Worm (Caenorhabditis elegans) whole organism, L1 larva: ENCODE data around the gene T07A5.7.

ENCODE experiments used
- C16A3.4 ChIP-seq: fragments of 150-350 bp; optimal IDR thresholded peaks from 2 replicates; lab custom pipeline; 2014; ENCODE audit warnings: missing biosample characterization, missing genetic modification characterization
- C34B4.2 ChIP-seq: sonication (generic microtip); optimal IDR thresholded peaks from 2 replicates; lab custom pipeline; 2017; ENCODE audit warnings: mild to moderate bottlenecking, missing genetic modification characterization, missing compliant biosample characterization
- F16B12.6 ChIP-seq: fragments of 150-350 bp; optimal IDR thresholded peaks from 2 replicates; lab custom pipeline; 2014; ENCODE audit warnings: missing biosample characterization, missing genetic modification characterization
- Y116A8C.19 ChIP-seq: sonication (generic microtip); optimal IDR thresholded peaks from 2 replicates; lab custom pipeline; 2016; ENCODE audit warnings: missing compliant biosample characterization, missing genetic modification characterization, borderline replicate concordance
- alr-1 ChIP-seq: fragments of 200-800 bp; sonication (Bioruptor generic); optimal IDR thresholded peaks from 2 replicates; lab custom pipeline; 2018; ENCODE audit warnings: borderline replicate concordance, mild to moderate bottlenecking, missing genetic modification characterization, missing compliant biosample characterization
- blmp-1 ChIP-seq: fragments of 150-350 bp; optimal IDR thresholded peaks from 2 replicates; lab custom pipeline; 2014; ENCODE audit warnings: missing biosample characterization, missing genetic modification characterization
- ceh-8 ChIP-seq: fragments of 200-800 bp; sonication (Bioruptor generic); optimal IDR thresholded peaks from 2 replicates; lab custom pipeline; 2018; ENCODE audit warnings: mild to moderate bottlenecking, missing genetic modification characterization, moderate library complexity, missing compliant biosample characterization
- dpl-1 ChIP-seq, 3 experiments: fragments of 150-350 bp in 2 of 3; sonication (generic microtip) in 1 of 3; optimal IDR thresholded peaks; 2 replicates each; lab custom pipeline; 2014 to 2017; ENCODE audit warnings: missing biosample characterization in 3 of 3, missing genetic modification characterization in 3 of 3, missing genetic modification reagents in 3 of 3
- dsc-1 ChIP-seq: sonication (generic microtip); optimal IDR thresholded peaks from 2 replicates; lab custom pipeline; 2016; ENCODE audit warnings: mild to moderate bottlenecking, missing genetic modification characterization, missing compliant biosample characterization
- efl-1 ChIP-seq, 4 experiments: fragments of 150-350 bp; optimal IDR thresholded peaks in 3 of 4; peaks in 1 of 4; 1 replicate in 1 of 4; 2 replicates in 3 of 4; lab custom pipeline; 2014; ENCODE audit warnings: missing biosample characterization in 2 of 4, missing genetic modification characterization in 2 of 4, missing genetic modification reagents in 2 of 4
- egl-13 ChIP-seq: sonication (generic microtip); optimal IDR thresholded peaks from 2 replicates; lab custom pipeline; 2016; ENCODE audit warnings: missing genotype, missing genetic modification reagents, missing genetic modification characterization, missing compliant biosample characterization
- egl-27 ChIP-seq, 2 experiments: fragments of 150-350 bp in 1 of 2; sonication (generic microtip); optimal IDR thresholded peaks; 3 replicates each; lab custom pipeline; 2017 to 2018; ENCODE audit warnings: missing biosample characterization in 2 of 2, missing genetic modification characterization in 2 of 2, missing genetic modification reagents in 2 of 2
- fkh-8 ChIP-seq: sonication (generic microtip); optimal IDR thresholded peaks from 2 replicates; lab custom pipeline; 2016; ENCODE audit warnings: mild to moderate bottlenecking, missing genetic modification characterization, missing compliant biosample characterization
- irx-1 ChIP-seq: sonication (generic microtip); optimal IDR thresholded peaks from 2 replicates; lab custom pipeline; 2016; ENCODE audit warnings: missing genetic modification characterization, missing compliant biosample characterization
- isw-1 ChIP-seq: fragments of 200-800 bp; sonication (Bioruptor generic); IDR thresholded peaks from 2 replicates; pipeline ENCODE4 v1.3.6; 2022; ENCODE audit warnings: missing genetic modification characterization, missing compliant biosample characterization
- lin-14 ChIP-seq: fragments of 200-800 bp; sonication (Bioruptor generic); optimal IDR thresholded peaks from 2 replicates; lab custom pipeline; 2018; ENCODE audit warnings: mild to moderate bottlenecking, missing genetic modification characterization, moderate library complexity, missing compliant biosample characterization
- lin-15B ChIP-seq: fragments of 150-350 bp; sonication (generic microtip); optimal IDR thresholded peaks from 3 replicates; lab custom pipeline; 2014; ENCODE audit warnings: missing biosample characterization, missing genetic modification characterization
- lin-35 ChIP-seq, 2 experiments: fragments of 150-350 bp; optimal IDR thresholded peaks; 2 replicates each; lab custom pipeline; 2014; ENCODE audit warnings: missing biosample characterization in 2 of 2, missing genetic modification characterization in 2 of 2, missing genetic modification reagents in 2 of 2
- lsy-2 ChIP-seq, 2 experiments: fragments of 150-350 bp; optimal IDR thresholded peaks; 2 replicates each; lab custom pipeline; 2014; ENCODE audit warnings: missing biosample characterization in 2 of 2, missing genetic modification characterization in 2 of 2
- mep-1 ChIP-seq: fragments of 150-350 bp; optimal IDR thresholded peaks from 2 replicates; lab custom pipeline; 2014; ENCODE audit warnings: missing biosample characterization, missing genetic modification characterization
- nhr-12 ChIP-seq: sonication (generic microtip); optimal IDR thresholded peaks from 2 replicates; lab custom pipeline; 2017; ENCODE audit warnings: missing biosample characterization, missing genetic modification characterization
- nhr-20 ChIP-seq: sonication (generic microtip); optimal IDR thresholded peaks from 2 replicates; lab custom pipeline; 2016; ENCODE audit warnings: mild to moderate bottlenecking, missing genetic modification characterization, missing compliant biosample characterization
- nhr-237 ChIP-seq: fragments of 150-350 bp; optimal IDR thresholded peaks from 2 replicates; lab custom pipeline; 2014; ENCODE audit warnings: missing biosample characterization, missing genetic modification characterization
- nhr-28 ChIP-seq: fragments of 150-350 bp; optimal IDR thresholded peaks from 2 replicates; lab custom pipeline; 2014; ENCODE audit warnings: missing biosample characterization, missing genetic modification characterization
- nhr-47 ChIP-seq: sonication (generic microtip); optimal IDR thresholded peaks from 2 replicates; lab custom pipeline; 2016; ENCODE audit warnings: mild to moderate bottlenecking, missing genetic modification characterization, moderate library complexity, missing compliant biosample characterization
- nhr-71 ChIP-seq: sonication (generic microtip); optimal IDR thresholded peaks from 2 replicates; lab custom pipeline; 2016; ENCODE audit warnings: mild to moderate bottlenecking, missing genetic modification characterization, moderate library complexity, missing compliant biosample characterization
- nhr-76 ChIP-seq: sonication (generic microtip); optimal IDR thresholded peaks from 2 replicates; lab custom pipeline; 2017; ENCODE audit warnings: missing biosample characterization, missing genetic modification characterization
- nhr-84 ChIP-seq: sonication (generic microtip); optimal IDR thresholded peaks from 2 replicates; lab custom pipeline; 2017; ENCODE audit warnings: missing biosample characterization, missing genetic modification characterization
- nhr-85 ChIP-seq: sonication (generic microtip); peaks from one replicate; lab custom pipeline; 2016; ENCODE audit warnings: missing genetic modification characterization, inconsistent platforms, missing compliant biosample characterization
- nhr-90 ChIP-seq: sonication (generic microtip); optimal IDR thresholded peaks from 2 replicates; lab custom pipeline; 2016; ENCODE audit warnings: mild to moderate bottlenecking, missing genetic modification characterization, missing compliant biosample characterization; ENCODE audit not compliant: poor library complexity
- skn-1 ChIP-seq: fragments of 150-350 bp; optimal IDR thresholded peaks from 2 replicates; lab custom pipeline; 2014; ENCODE audit warnings: missing biosample characterization, missing genetic modification characterization
- snu-23 ChIP-seq: sonication (generic microtip); optimal IDR thresholded peaks from 2 replicates; lab custom pipeline; 2016; ENCODE audit warnings: missing genetic modification characterization, missing compliant biosample characterization
- tbx-2 ChIP-seq: sonication (generic microtip); optimal IDR thresholded peaks from 2 replicates; lab custom pipeline; 2016; ENCODE audit warnings: missing genetic modification characterization, missing compliant biosample characterization
- unc-62 ChIP-seq: fragments of 150-350 bp; optimal IDR thresholded peaks from 2 replicates; lab custom pipeline; 2014; ENCODE audit warnings: missing biosample characterization, missing genetic modification reagents, missing genetic modification characterization
- ztf-4 ChIP-seq: fragments of 150-350 bp; optimal IDR thresholded peaks from 2 replicates; lab custom pipeline; 2014; ENCODE audit warnings: missing biosample characterization, missing genetic modification characterization

T07A5.7 gene

DNA sequence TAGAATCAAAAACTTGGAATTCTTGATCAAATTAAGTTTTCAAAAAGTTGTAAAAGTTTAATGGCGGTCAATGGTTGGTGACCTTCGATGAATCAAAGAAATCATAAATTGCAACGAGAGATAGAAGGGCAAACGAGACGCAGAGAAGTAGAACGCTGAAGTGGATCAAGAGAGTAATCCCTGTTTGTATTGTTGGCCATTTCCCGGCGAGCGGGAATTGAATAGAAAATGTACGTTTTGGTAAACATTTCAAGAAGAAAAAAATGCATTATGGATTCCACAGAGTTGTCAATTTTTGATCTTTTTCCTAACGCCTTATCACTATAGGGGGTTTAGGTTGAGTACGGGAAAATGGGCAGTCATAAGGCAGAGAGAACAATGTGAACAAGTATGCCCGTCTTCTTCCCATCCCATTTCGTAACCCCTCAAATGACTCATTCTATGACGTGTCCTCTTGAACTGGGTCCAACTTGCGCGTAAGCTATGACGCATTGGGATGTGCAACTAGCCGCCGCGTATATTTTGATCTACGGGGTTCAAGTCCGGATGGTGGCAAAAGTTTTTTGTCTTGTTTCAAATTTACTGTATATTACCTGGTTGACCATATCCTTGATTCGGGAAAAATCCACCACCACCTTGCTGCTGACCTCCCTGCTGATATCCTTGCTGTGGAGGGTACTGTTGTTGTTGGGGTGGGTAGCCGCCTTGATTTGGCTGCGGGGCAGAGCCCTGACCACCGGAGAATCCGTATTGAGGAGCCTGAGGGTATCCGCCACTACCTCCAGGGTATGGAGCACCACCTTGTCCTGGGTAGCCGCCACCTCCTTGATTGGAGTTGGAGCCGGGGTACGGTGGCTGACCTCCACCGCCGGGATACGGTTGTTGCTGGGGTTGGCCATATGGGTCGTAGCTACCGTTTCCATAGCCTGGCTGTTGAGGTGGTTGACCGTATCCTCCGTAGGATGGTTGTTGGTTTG, 17.9 kb upstream of the T07A5.7 start:
- TF ChIP-seq efl-1 (optimal IDR thresholded peaks at IDR 0.05; lab: Kevin White, UChicago), result peak in 1 of 2 experiments; percentile 15
- TF ChIP-seq efl-1 (GFP tag; optimal IDR thresholded peaks at IDR 0.05 in 1 of 2; lab: Kevin White, UChicago), result no peak
- TF ChIP-seq F16B12.6 (tag; lab: Kevin White, UChicago), result no peak
- no peak for TF ChIP-seq nhr-76 (tag; lab: Kevin White, UChicago)
- TF ChIP-seq nhr-71, result peak; percentile 27
- TF ChIP-seq lsy-2 (tag; optimal IDR thresholded peaks at IDR 0.05; lab: Kevin White, UChicago), result peak in 1 of 2 experiments; percentile 1
- TF ChIP-seq lin-14 (GFP tag; lab: Kevin White, UChicago), result peak; percentile 54
- peak; percentile 31 for TF ChIP-seq mep-1 (tag; lab: Kevin White, UChicago)
- TF ChIP-seq egl-27 (tag; optimal IDR thresholded peaks at IDR 0.05; lab: Kevin White, UChicago), result peak in 1 of 2 experiments; percentile 35
- no peak for TF ChIP-seq nhr-12 (tag; lab: Kevin White, UChicago)
- TF ChIP-seq nhr-85 (tag; lab: Kevin White, UChicago), result peak; percentile 69
- peak; percentile 35 for TF ChIP-seq snu-23 (GFP tag; lab: Kevin White, UChicago)
- TF ChIP-seq nhr-20 (tag; lab: Kevin White, UChicago), result peak; percentile 10
- no peak for TF ChIP-seq skn-1 (tag; lab: Kevin White, UChicago)
- no peak for TF ChIP-seq tbx-2 (tag; lab: Kevin White, UChicago)
- TF ChIP-seq blmp-1 (tag; lab: Kevin White, UChicago), result peak; percentile 41

ce11 chrIII:10326327-10326726, 15.4 kb upstream of the T07A5.7 start:
- TF ChIP-seq lsy-2 (tag; optimal IDR thresholded peaks at IDR 0.05; lab: Kevin White, UChicago), result no peak
- no peak for TF ChIP-seq nhr-28 (tag; lab: Kevin White, UChicago)
- no peak for TF ChIP-seq nhr-237 (tag; lab: Kevin White, UChicago)
- no peak for TF ChIP-seq lin-14 (GFP tag; lab: Kevin White, UChicago)
- no peak for TF ChIP-seq unc-62 (GFP tag; lab: Kevin White, UChicago)
- TF ChIP-seq C16A3.4 (tag; lab: Kevin White, UChicago), result no peak
- TF ChIP-seq C34B4.2 (tag; lab: Kevin White, UChicago), result no peak
- no peak for TF ChIP-seq Y116A8C.19 (tag; lab: Kevin White, UChicago)
- no peak for TF ChIP-seq nhr-47 (tag; lab: Kevin White, UChicago)
- TF ChIP-seq ceh-8, result no peak
- no peak for TF ChIP-seq lin-15B (tag; lab: Kevin White, UChicago)
- TF ChIP-seq fkh-8 (tag; lab: Kevin White, UChicago), result no peak
- no peak for TF ChIP-seq ztf-4 (tag; lab: Kevin White, UChicago)
- no peak for TF ChIP-seq nhr-90
- TF ChIP-seq egl-27 (tag; optimal IDR thresholded peaks at IDR 0.05; lab: Kevin White, UChicago), result no peak
- TF ChIP-seq irx-1, result no peak
- no peak for TF ChIP-seq nhr-20 (tag; lab: Kevin White, UChicago)
- no peak for TF ChIP-seq nhr-84 (tag; lab: Kevin White, UChicago)
- no peak for TF ChIP-seq egl-13 (tag; lab: Kevin White, UChicago)

DNA sequence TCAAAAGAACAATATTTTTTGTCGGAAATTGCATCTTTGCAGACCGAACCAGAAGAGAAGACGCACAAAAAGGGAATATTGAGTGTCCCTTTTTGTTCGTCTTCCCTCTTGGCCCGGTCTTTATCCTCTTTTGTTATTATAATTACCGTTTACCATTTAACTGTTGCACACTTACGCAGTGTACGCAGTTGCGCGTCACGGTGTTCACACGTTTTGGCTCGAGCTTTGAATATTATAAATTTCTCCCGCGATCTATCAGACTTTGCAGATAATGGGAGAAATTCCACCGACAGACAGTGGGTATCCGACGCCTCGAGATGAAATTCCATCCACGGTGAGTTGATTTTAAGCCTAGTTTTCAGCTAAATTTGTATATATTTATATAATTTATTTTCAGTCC, 9.9 kb upstream of the T07A5.7 start, which contains the start of gene sas-7:
Gene sas-7 (plus strand): TSS at position 232 of the 400 bp plus-strand sequence.
- TF ChIP-seq nhr-28 (tag; lab: Kevin White, UChicago), result no peak
- TF ChIP-seq alr-1 (tag; lab: Kevin White, UChicago), result no peak
- TF ChIP-seq efl-1 (optimal IDR thresholded peaks at IDR 0.05; lab: Kevin White, UChicago), result peak in 1 of 2 experiments; percentile 69
- TF ChIP-seq efl-1 (GFP tag; optimal IDR thresholded peaks at IDR 0.05 in 1 of 2; lab: Kevin White, UChicago), result peak; percentile 78 to 97
- TF ChIP-seq F16B12.6 (tag; lab: Kevin White, UChicago), result peak; percentile 77
- no peak for TF ChIP-seq isw-1
- peak in 1 of 2 experiments; percentile 1 for TF ChIP-seq lsy-2 (tag; optimal IDR thresholded peaks at IDR 0.05; lab: Kevin White, UChicago)
- peak; percentile 22 for TF ChIP-seq blmp-1 (tag; lab: Kevin White, UChicago)
- TF ChIP-seq lin-35 (GFP tag; optimal IDR thresholded peaks at IDR 0.05; lab: Kevin White, UChicago), result peak; percentile 35 to 81
- TF ChIP-seq dsc-1 (tag; lab: Kevin White, UChicago), result no peak
- peak; percentile 57 to 75 (median 65) for TF ChIP-seq dpl-1 (GFP tag; optimal IDR thresholded peaks at IDR 0.05; lab: Kevin White, UChicago)
